Worm (Caenorhabditis elegans) whole organism, dauer: ENCODE results near the gene T01G1.2.
"Not testable (repeated sequence)": the region's sequence is repeated elsewhere in the genome, so short reads cannot be mapped to it uniquely, and the experiment has no call there.

Source experiments
- unc-62 ChIP-seq: sonication (generic microtip); optimal IDR thresholded peaks from 2 replicates; lab custom pipeline; 2017; ENCODE audit warnings: missing biosample characterization, missing genetic modification reagents, missing genetic modification characterization

T01G1.2 gene

DNA sequence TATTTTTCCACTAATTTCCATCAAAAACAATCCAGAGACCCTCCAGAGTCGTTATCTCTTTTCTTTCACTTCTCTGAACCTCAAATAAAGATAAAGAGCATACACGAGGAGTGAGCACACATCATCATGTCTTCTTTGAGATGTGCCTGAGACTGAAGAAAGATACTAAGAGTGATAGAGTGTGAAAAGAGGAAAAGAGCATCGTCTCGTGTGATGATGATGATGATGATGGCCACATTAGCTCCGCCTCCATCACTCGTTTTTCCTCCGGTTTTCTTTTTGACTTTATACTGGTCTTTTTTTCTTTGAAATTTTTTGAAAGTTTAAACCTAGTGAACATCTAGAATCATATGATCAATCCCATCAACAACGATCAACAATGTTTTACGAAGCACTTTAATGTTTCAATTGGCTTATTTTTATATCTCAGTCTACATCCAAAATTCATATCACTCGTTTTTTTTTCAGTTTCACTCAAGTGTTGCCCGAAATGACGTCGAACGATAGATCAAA, at the start of gene T01G1.2:
Gene T01G1.2, plus strand, starts transcription at position 463 of the 513 bp plus-strand sequence.
- TF ChIP-seq unc-62 (GFP tag; lab: Kevin White, UChicago) = no peak

DNA sequence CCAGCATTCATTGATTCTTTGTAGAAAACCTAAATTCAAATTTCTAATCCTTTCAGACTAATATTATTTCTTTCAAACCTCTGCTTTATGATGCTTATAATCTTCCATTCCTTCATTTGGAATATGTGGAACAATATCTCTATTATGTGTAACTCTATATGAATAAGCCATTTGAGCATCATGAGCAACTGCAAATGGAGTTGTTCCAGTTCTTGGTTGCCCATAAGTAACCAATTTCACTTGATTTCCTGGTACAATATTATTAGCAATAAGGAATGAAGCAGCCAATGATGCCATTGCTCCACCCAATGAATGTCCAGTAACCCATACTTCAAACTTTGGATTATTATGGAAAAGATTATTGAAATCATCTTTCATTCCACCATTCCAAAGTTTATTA, 49.2 kb upstream of the T01G1.2 start:
- no peak for TF ChIP-seq unc-62 (GFP tag; lab: Kevin White, UChicago)

DNA sequence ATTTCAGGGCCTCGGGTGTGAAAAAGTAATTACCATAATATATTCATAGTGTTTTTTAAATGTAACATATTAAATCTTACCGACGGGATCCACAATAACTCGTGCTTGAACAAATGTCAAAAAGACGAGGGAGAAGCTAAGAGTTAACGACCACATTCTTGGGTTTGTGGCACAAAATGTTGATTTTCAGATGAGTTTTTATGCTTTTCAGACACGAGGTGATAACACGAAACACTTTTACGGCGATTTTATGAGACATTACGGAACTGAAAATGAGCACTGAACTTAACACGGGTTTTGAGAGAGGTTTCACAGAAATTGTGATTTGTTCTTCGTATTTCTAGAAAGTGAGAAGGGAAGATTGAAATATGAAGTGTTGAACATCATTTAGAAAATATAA, 47.7 kb upstream of the T01G1.2 start, which contains the start of gene B0035.13:
Gene B0035.13, minus strand, starts transcription at position 173 of the 400 bp plus-strand sequence.
- TF ChIP-seq unc-62 (GFP tag; lab: Kevin White, UChicago) = no peak

DNA sequence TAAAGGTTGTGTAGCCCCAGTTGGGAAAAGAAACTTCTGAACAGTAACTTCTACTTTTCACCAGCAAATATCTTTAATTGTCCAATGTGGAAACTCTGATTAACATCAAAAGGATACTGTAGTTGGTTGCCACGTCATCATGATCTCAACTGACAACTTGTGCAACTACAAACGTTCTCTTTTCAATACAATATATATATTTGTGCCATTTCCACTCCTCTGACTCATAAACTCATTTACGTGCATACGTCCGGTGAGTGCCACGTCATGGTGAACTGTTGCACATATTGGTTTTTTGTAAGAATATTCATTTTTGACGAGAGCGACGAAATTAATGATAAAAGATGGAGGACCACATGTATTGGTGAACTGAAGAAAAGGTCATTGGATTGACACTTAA, 46.4 kb upstream of the T01G1.2 start:
- no peak for TF ChIP-seq unc-62 (GFP tag; lab: Kevin White, UChicago)

DNA sequence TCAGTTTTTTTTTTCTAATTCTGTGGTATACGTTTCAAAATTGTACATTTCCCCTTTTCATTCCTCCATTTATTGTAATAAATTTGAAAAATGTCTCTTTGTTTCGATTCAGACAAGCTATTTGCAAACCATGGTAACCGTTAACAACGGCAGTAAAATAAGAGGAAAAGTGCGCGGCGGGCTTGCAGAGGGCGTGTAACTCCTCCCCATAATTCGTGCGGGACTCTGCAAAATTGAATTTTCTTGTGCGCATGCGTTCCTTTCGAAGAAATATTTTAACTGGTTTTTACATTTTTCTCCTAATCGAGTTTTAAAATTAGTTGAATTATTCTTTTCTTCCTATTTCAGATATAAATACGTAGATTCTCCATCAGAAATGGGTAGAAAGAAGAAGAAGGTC, 43.6 kb upstream of the T01G1.2 start, which contains the start of gene znf-207:
Gene znf-207, plus strand, starts transcription at position 349 of the 400 bp plus-strand sequence.
- no peak for TF ChIP-seq unc-62 (GFP tag; lab: Kevin White, UChicago)

DNA sequence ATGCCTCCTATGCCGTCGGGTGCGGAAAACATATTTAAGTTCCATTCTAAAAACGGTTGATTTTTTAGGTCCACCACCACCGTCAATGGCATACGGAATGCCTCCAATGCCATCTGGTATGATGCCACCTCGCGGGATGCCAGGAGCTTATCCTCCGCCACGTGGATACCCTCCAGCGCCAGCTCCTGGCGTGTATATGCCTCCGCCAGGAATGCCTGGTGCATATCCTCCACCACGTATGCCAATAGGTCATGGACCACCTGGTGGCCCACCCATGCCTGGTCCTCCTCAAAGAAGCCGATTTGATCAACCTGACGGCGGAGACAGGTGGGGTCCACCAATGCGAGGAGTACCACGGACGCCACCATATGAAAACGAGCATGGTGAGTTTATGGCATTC, 42.7 kb upstream of the T01G1.2 start:
- TF ChIP-seq unc-62 (GFP tag; lab: Kevin White, UChicago) = no peak

DNA sequence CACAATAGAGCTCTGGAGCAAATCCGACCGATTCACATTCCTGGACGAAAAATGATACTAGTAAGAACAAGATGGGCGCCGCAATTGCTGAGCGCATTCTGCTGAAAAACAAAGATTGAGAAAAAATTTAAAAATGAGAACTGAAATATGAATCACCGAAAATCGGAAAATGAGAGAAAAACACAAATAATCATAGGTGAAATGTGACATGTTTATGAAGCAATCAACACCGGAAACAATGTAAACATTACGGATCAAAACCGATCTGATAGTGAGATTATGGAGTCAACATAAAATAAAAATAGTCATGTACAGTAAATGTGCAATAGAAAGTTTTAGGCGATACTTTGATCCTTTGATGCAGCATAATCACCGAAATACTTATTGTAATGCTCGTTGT, 40.3 kb upstream of the T01G1.2 start, which contains the start of gene dnj-2:
Gene dnj-2, minus strand, starts transcription at position 101 of the 400 bp plus-strand sequence.
- TF ChIP-seq unc-62 (GFP tag; lab: Kevin White, UChicago) = no peak

DNA sequence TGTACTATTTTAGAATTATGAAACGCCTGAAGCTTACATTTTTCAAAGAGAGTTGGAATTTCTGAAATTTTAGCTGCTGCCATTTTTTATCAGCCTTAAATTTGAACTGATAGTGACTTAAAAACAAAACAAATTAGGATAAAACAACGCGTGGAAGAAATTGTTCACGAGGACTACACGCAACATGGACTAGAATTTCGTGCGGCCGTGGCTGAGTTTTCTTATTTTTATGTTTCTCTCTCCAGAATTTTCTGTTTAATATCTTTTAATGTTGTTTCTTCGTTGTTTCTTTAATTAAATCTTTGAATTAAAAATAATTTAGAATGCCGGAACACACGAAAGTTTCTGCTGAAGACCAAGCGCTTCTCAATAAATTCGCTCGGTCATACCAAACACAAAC, 39.3 kb upstream of the T01G1.2 start, which contains the start of the genes B0035.3, B0035.22 and pfd-4:
Gene B0035.3, minus strand, starts transcription at position 114 of the 400 bp plus-strand sequence.
Gene B0035.22, plus strand, starts transcription at position 269 of the 400 bp plus-strand sequence.
Gene pfd-4, plus strand, starts transcription at position 323 of the 400 bp plus-strand sequence.
- TF ChIP-seq unc-62 (GFP tag; lab: Kevin White, UChicago) = no peak

DNA sequence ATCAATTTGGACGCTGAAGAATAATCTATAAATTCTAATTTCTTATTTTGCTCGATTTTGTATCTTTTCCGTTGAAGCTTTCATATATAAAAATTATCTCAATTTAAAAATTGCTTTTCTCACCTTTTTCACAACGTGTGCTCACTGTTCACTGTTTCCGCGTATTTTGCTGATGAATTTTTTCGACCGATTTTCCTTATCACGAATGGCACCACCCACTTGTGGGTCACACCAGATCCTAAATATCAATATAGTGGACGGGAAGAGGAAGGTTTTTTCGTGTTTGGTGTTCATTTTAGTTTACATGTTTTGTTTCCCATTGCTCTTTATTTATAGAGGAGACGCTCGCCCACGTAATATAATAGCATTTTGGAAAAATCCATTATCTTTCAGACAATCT, 38.5 kb upstream of the T01G1.2 start:
- no peak for TF ChIP-seq unc-62 (GFP tag; lab: Kevin White, UChicago)

DNA sequence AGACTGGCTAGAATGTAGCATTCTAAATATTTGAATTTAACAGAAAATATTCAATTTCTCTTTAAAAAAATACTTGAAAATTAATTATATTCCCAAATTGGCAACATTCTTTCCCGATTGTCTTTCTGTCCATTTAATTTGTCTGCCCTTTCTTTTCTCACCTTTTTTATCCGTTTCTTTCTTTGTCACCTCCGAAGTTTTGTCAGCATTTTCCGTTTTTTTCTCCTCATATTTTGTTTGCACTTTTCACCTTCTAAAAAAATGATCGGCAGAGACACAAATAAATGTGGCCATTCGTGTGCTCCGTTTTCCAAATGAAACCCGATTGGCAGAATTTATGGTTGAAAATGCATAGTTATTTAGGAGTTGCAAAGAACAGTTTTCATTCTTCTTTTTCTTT, 38.1 kb upstream of the T01G1.2 start:
- no peak for TF ChIP-seq unc-62 (GFP tag; lab: Kevin White, UChicago)

DNA sequence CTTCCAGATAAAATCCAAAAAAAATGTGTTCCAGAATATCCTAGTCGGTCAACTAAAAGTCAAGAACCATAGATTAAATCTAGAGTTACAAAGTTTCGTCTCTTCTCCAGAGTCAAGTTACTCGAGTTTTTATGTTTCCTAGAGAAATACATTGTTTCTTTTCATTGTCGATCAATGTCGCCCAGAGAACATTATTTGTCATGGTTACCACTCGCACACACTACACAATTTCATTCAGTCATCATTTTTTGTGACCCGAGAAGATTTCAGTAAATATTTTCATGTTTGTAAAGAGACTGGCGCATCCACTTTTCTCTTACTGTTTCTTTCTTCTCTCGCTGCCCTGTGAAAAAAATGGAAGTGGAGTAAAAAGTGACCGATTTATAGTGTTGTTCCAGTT, 37.6 kb upstream of the T01G1.2 start:
- no peak for TF ChIP-seq unc-62 (GFP tag; lab: Kevin White, UChicago)

DNA sequence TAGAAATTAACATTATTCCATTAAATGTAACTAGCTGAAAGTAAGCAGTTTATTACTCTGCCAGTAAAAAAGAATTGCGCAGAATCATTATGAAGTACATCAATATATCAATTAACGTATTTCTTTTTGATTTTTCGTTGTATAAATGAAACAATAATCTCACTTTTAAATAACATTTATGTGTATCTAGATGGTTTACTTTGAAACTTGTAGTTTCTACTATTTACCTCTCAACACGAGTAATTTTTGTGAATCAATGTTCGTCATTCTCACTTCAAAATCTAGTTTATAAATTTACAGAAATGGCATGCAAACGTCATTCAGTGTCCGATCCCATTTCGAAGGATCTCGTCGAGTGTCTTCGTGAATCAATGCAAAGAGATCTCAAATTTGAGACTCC, 37.1 kb upstream of the T01G1.2 start, which contains the start of gene gspd-1:
Gene gspd-1, plus strand, starts transcription at position 301 of the 400 bp plus-strand sequence.
- TF ChIP-seq unc-62 (GFP tag; lab: Kevin White, UChicago) = no peak

DNA sequence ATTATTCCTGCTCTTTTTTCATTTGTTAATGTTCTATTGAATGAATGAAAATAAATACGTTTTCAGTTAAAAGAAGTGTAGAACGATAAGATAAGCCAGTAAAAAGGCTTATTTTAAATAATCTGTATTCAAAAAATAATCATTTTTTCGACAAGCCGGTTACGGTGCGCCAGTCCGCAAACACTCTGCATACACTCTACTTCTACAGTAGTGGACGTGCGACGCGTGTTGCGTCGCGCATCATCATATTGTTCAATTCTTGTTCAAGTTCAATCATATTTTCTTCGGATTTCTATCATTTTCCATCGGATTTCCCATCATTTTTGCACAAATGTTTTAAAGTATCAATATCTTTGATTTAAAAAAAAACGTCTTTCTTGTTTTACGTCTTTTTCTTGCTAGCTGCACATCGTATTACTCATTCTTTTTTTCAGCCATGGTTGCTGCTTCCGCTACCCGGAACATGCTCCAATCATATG, 34.3 kb upstream of the T01G1.2 start, which contains the start of gene B0035.18:
Gene B0035.18, plus strand, starts transcription at position 429 of the 479 bp plus-strand sequence.
- no peak for TF ChIP-seq unc-62 (GFP tag; lab: Kevin White, UChicago)

DNA sequence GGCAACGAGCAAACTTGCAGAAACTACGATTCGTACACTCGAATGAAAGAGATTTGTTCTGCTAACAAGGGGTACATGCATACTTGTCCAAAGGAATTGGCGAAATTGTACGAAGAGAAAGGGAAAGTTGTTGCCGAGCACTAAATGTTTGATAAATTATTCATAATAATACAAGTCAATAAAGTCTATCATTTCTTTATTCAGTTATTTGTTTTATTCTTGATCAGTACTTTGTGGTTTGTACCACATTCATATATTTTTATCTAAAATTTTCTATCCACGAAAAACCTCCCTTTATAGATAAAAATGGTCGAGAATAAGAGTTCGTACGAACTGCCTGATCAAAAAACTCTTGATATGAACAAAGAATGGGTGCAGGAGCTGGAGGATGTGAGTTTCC, 33.7 kb upstream of the T01G1.2 start, which contains the start of gene edg-1:
Gene edg-1, plus strand, starts transcription at position 301 of the 400 bp plus-strand sequence.
- no peak for TF ChIP-seq unc-62 (GFP tag; lab: Kevin White, UChicago)

DNA sequence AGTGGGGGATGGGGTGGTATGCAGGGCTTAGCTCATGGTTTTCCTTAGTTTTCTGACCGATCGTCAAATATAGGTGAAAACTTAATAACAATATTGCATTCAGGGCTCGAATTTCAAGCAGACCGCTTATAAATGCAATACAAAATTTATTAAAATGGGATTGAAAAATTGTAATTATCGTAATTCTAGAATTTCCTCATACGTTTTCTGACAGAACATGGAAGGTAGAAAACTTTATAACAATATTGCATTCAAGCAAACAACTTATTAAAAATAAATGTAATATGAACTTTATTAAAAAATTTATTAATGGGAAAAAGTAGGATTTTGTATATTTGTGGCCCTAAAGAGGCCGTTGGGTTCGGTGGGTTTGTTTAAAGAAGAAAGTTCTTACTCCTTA, 30.5 kb upstream of the T01G1.2 start:
- TF ChIP-seq unc-62 (GFP tag; lab: Kevin White, UChicago) = no peak

DNA sequence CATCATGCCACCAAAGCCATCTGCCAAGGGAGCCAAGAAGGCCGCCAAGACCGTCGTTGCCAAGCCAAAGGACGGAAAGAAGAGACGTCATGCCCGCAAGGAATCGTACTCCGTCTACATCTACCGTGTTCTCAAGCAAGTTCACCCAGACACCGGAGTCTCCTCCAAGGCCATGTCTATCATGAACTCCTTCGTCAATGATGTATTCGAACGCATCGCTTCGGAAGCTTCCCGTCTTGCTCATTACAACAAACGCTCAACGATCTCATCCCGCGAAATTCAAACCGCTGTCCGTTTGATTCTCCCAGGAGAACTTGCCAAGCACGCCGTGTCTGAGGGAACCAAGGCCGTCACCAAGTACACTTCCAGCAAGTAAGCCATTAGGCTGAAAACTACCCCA, 29.5 kb upstream of the T01G1.2 start, which contains the start of gene his-48:
Gene his-48, plus strand, starts transcription at position 5 of the 400 bp plus-strand sequence.
- TF ChIP-seq unc-62 (GFP tag; lab: Kevin White, UChicago) = not testable (repeated sequence)
